Worm (Caenorhabditis elegans): Measurements from ENCODE around the gene clec-56.

DNA sequence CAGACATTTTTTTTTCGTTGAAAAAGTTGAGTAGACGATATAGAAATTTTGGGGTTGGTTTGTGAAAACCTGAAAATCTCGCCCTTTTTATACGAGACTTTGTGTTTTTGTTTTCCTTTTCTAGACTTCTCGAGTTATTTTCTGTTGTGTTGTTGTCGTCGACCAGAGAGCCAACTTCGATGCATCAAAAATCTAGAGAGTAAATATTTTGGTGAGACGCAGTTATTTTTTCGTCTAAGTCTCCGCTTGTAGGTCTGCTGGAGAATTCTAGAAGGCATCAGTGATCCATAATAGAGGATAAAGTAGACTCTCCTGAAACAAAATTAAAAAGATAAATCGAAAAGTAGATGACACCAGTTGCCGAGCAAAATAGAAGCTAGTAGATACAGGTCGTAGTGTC, 9.8 kb upstream of the clec-56 start, which contains the start of gene F08H9.4:
- TF ChIP-seq tbx-11 (GFP tag; IDR thresholded peaks at IDR 0.05) (no peak), ama-1 (optimal IDR thresholded peaks at IDR 0.05) (no peak), pes-1 (GFP tag; IDR thresholded peaks at IDR 0.05) (no peak)

Measured in whole organism, early embryonic.